Worm (Caenorhabditis elegans) whole organism, L3 larva: ENCODE results near the gene T10D4.11.
"Not testable (repeated sequence)": the region's sequence is repeated elsewhere in the genome, so short reads cannot be mapped to it uniquely, and the experiment has no call there.

ENCODE experiments used
- R02D3.7 ChIP-seq: fragments of 150-350 bp; optimal IDR thresholded peaks from 2 replicates; lab custom pipeline; 2014; ENCODE audit warnings: missing biosample characterization, missing genetic modification characterization
- ZK546.5 ChIP-seq: sonication (generic microtip); optimal IDR thresholded peaks from 2 replicates; lab custom pipeline; 2017; ENCODE audit warnings: missing biosample characterization, missing genetic modification characterization
- ceh-28 ChIP-seq: fragments of 150-350 bp; optimal IDR thresholded peaks from 2 replicates; lab custom pipeline; 2014; ENCODE audit warnings: missing biosample characterization, missing genetic modification reagents, missing genetic modification characterization
- ceh-9 ChIP-seq: sonication (generic microtip); optimal IDR thresholded peaks from 2 replicates; lab custom pipeline; 2018; ENCODE audit warnings: missing biosample characterization, missing genetic modification characterization
- daf-12 ChIP-seq: fragments of 150-350 bp; optimal IDR thresholded peaks from 2 replicates; lab custom pipeline; 2014; ENCODE audit warnings: missing biosample characterization, missing genetic modification reagents, missing genetic modification characterization
- egl-5 ChIP-seq: fragments of 150-350 bp; optimal IDR thresholded peaks from 2 replicates; lab custom pipeline; 2017; ENCODE audit warnings: missing biosample characterization, missing genetic modification reagents, missing genetic modification characterization, inconsistent platforms
- elt-1 ChIP-seq: fragments of 150-350 bp; optimal IDR thresholded peaks from 2 replicates; lab custom pipeline; 2014; ENCODE audit warnings: missing biosample characterization, missing genetic modification characterization
- elt-2 ChIP-seq: sonication (generic microtip); optimal IDR thresholded peaks from 2 replicates; lab custom pipeline; 2016; ENCODE audit warnings: missing genetic modification reagents, mild to moderate bottlenecking, missing genetic modification characterization, missing compliant biosample characterization
- eor-1 ChIP-seq, 2 experiments: fragments of 150-350 bp; optimal IDR thresholded peaks; 2 replicates each; lab custom pipeline; 2014 to 2018; ENCODE audit warnings: missing biosample characterization in 2 of 2, missing genetic modification characterization in 2 of 2
- fkh-10 ChIP-seq: sonication (generic microtip); optimal IDR thresholded peaks from 2 replicates; lab custom pipeline; 2017; ENCODE audit warnings: missing biosample characterization, missing genetic modification reagents, missing genetic modification characterization
- fkh-2 ChIP-seq: fragments of 150-350 bp; optimal IDR thresholded peaks from 2 replicates; lab custom pipeline; 2014; ENCODE audit warnings: missing biosample characterization, missing genetic modification reagents, missing genetic modification characterization
- hmg-11 ChIP-seq: sonication (generic microtip); optimal IDR thresholded peaks from 2 replicates; lab custom pipeline; 2016; ENCODE audit warnings: missing genetic modification characterization, missing compliant biosample characterization
- jun-1 ChIP-seq: fragments of 150-350 bp; optimal IDR thresholded peaks from 2 replicates; lab custom pipeline; 2014; ENCODE audit warnings: missing biosample characterization, missing genetic modification reagents, missing genetic modification characterization
- lin-39 ChIP-seq: fragments of 150-350 bp; optimal IDR thresholded peaks from 2 replicates; lab custom pipeline; 2018; ENCODE audit warnings: missing biosample characterization, missing genetic modification reagents, missing genetic modification characterization
- mdl-1 ChIP-seq: fragments of 150-350 bp; optimal IDR thresholded peaks from 2 replicates; lab custom pipeline; 2014; ENCODE audit warnings: missing biosample characterization, missing genetic modification characterization
- mml-1 ChIP-seq: fragments of 150-350 bp; sonication (generic microtip); optimal IDR thresholded peaks from 3 replicates; lab custom pipeline; 2014; ENCODE audit warnings: missing biosample characterization, missing genetic modification characterization
- nhr-11 ChIP-seq: fragments of 150-350 bp; optimal IDR thresholded peaks from 2 replicates; lab custom pipeline; 2014; ENCODE audit warnings: missing biosample characterization, missing genetic modification characterization
- nhr-12 ChIP-seq: fragments of 150-350 bp; optimal IDR thresholded peaks from 2 replicates; lab custom pipeline; 2014; ENCODE audit warnings: missing biosample characterization, missing genetic modification characterization
- nhr-76 ChIP-seq: fragments of 150-350 bp; sonication (generic microtip); optimal IDR thresholded peaks from 5 replicates; lab custom pipeline; 2014; ENCODE audit warnings: missing biosample characterization, missing genetic modification characterization
- nhr-77 ChIP-seq: fragments of 150-350 bp; optimal IDR thresholded peaks from 2 replicates; lab custom pipeline; 2014; ENCODE audit warnings: missing biosample characterization, missing genetic modification characterization
- pha-4 ChIP-seq: fragments of 150-350 bp; optimal IDR thresholded peaks from 2 replicates; lab custom pipeline; 2014; ENCODE audit warnings: missing biosample characterization, missing genetic modification reagents, missing genetic modification characterization
- pqm-1 ChIP-seq: fragments of 150-350 bp; optimal IDR thresholded peaks from 2 replicates; lab custom pipeline; 2017; ENCODE audit warnings: missing biosample characterization, missing genetic modification characterization, inconsistent platforms
- sea-2 ChIP-seq: fragments of 150-350 bp; sonication (generic microtip); optimal IDR thresholded peaks from 4 replicates; lab custom pipeline; 2014; ENCODE audit warnings: missing biosample characterization, missing genetic modification reagents, missing genetic modification characterization
- skn-1 ChIP-seq: fragments of 150-350 bp; optimal IDR thresholded peaks from 2 replicates; lab custom pipeline; 2014; ENCODE audit warnings: missing biosample characterization, missing genetic modification characterization
- snpc-4 ChIP-seq: fragments of 150-350 bp; optimal IDR thresholded peaks from 2 replicates; lab custom pipeline; 2014; ENCODE audit warnings: missing biosample characterization, missing genetic modification characterization
- tbx-2 ChIP-seq: sonication (generic microtip); optimal IDR thresholded peaks from 2 replicates; lab custom pipeline; 2016; ENCODE audit warnings: mild to moderate bottlenecking, missing genetic modification characterization, missing compliant biosample characterization
- unc-62 ChIP-seq: fragments of 150-350 bp; sonication (generic microtip); optimal IDR thresholded peaks from 4 replicates; lab custom pipeline; 2014; ENCODE audit warnings: missing biosample characterization, missing genetic modification reagents, missing genetic modification characterization
- zag-1 ChIP-seq: fragments of 150-350 bp; optimal IDR thresholded peaks from 2 replicates; lab custom pipeline; 2014; ENCODE audit warnings: missing biosample characterization, missing genetic modification characterization

The T10D4.11 gene

DNA sequence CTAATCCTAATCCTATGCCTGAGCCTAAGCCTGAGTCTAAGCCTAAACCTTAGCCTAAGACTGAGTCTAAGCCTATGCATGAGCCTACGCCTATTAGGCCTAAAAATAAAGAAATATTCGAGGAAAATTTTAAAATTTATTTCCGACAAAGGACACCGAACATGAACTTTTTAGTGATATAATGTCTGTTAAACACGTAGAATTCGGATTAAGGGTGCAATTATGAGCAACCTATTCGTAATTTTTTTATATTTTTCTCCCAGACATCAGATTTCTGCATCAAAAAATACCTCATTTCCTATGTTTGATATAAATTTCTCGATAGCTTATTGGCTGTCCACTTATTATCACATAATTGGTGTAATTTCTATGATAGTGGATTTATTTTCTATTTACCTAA, 39.6 kb upstream of the T10D4.11 start, which contains the start of gene Y27F2A.11:
Gene Y27F2A.11 (plus strand): TSS at position 301 of the 400 bp plus-strand sequence.
- not testable (repeated sequence) for TF ChIP-seq elt-2; snpc-4; mdl-1 (tag; lab: Kevin White, UChicago)

DNA sequence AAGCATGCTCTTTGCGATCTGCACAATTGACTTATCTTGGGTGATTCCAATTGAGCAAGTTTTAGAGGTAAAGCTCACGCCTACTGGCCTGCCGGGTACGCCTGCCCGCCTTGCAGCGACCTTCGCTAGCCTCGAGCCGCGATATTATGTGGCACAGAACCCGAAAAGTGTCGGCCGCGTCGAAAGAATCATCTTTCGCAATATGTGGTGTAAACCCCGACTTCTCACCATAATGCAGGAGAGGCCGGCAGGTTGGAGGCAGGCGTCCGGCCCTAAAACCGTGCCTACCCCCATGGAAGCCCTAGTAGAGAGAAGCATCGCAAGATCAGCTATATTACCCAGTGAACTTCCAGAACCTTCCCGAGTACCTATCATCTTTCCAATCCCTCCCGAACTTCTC, 36.4 kb upstream of the T10D4.11 start:
- no peak for TF ChIP-seq eor-1 (tag; optimal IDR thresholded peaks at IDR 0.05; lab: Kevin White, UChicago)

DNA sequence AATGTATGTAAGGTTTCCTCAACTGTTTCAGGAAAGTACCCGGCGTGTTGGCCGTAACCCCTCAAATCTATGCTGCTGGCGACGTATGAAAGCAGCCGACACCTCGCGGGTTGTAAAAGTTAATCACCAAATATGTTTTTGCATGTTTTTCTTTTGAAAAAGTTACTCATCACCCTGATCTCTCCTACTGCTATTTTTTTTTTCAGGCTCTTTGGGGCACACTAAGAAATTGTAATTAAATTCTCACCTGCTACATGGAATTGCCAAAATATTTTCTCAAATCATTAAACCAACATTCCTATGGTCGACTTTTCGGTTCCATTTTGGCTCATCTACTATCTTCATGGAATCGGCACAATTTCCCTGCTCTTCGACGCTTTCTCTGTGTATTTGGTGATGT, 35.4 kb upstream of the T10D4.11 start, which contains the start of gene sri-78:
Gene sri-78 (plus strand): TSS at position 301 of the 400 bp plus-strand sequence.
- TF ChIP-seq zag-1 (tag; lab: Kevin White, UChicago); sea-2; fkh-2 (tag; lab: Kevin White, UChicago): not testable (repeated sequence)

DNA sequence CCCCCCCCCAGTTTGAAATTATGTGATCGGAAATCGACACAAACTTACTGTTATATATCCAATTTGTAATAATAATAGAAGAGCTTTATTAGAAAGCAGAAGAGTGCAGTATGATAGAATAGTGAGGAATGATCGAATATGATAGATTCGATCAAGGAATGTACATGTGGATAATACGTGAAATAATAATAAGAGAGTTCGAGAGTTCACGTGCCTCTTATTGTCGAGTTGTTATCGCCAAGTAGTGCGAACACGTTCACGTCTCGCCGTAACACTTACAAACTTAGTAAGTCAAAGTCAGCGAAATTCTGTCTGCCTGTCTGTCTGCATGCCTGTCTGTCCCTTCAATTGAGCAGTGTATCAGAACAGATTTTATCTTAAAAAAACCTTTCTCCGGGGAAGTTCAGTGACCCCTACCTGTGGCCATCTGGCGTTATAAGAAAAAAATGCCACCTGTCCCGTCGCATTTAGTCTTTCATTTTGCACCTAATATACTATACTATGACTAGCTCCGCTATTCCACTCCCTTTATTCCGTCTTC, 33.9 kb upstream of the T10D4.11 start, which contains the start of the genes Y27F2A.6 and Y27F2A.8:
Gene Y27F2A.6 (minus strand): TSS at position 101 of the 541 bp plus-strand sequence.
Gene Y27F2A.8 (plus strand): TSS at position 491 of the 541 bp plus-strand sequence.
- TF ChIP-seq pha-4 (tag; lab: Kevin White, UChicago); mdl-1 (tag; lab: Kevin White, UChicago); nhr-77: not testable (repeated sequence)

DNA sequence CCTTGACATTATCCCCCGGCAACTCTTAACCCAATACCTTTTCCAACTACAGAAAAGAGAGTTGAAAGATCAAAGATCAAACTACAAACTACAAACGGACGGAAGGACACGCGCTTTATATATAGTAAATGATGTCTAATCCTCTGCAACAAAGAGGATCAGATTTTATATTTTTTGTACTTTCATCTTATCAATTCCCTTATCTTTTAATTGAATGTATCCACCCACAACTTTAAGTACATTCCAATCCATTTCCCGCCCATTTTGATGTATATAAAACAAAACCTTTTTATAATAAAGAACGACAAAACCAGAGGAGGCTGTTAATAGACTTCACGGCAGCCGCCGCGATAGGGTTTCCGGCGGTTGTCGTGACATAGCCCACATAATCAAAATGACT, 28.2 kb upstream of the T10D4.11 start, which contains the start of gene sri-40:
Gene sri-40 (plus strand): TSS at position 301 of the 400 bp plus-strand sequence.
- not testable (repeated sequence) for TF ChIP-seq nhr-11; sea-2; skn-1 (tag; lab: Kevin White, UChicago)

DNA sequence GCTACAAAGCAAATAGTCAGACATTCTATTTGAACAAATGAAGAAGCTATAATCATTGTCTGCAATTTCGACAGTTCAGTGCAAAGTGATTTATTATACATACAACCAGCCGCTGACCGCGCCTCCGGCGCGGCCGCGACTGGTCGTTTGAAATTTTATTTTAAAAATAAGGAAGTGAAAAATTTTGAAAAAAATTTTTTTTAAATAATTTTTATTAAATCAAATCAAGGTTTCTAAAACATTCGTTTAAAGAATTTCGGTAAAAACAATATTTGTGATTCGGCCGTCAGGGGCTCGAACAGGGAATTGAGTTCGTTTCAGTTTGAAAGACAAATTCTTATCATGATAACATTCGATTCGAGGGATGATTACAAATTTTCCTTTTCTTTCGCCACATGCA, 22.8 kb upstream of the T10D4.11 start, which contains the start of gene Y27F2A.10:
Gene Y27F2A.10 (minus strand): TSS at position 101 of the 400 bp plus-strand sequence.
- no peak for TF ChIP-seq ZK546.5 (tag; lab: Kevin White, UChicago)
- no peak for TF ChIP-seq nhr-76
- no peak for TF ChIP-seq ceh-28 (tag; lab: Kevin White, UChicago)
- no peak for TF ChIP-seq elt-2
- TF ChIP-seq nhr-77: no peak
- no peak for TF ChIP-seq ceh-9
- TF ChIP-seq jun-1 (tag; lab: Kevin White, UChicago): no peak
- no peak for TF ChIP-seq tbx-2 (tag; lab: Kevin White, UChicago)
- no peak for TF ChIP-seq unc-62 (GFP tag; lab: Kevin White, UChicago)
- TF ChIP-seq, all 47 proteins: peak for 0

DNA sequence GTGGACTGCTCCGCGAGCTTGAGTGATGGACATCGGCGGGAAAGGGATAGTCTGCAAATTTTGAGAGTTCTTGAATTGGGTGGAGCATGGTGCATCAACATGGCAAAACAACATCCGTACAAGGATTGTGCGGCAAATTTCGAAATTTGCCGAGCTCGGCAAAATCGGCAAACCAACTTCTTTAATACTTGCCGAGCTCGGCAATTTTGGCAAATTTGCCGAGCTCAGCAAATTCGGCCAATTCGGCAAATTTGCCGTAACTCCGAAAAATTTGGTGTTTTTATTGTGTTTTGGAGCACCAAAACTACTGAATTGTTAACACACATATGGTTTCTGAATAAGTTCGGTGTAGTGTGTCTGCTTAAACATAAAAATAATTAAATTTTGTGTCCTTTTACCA, 20.7 kb upstream of the T10D4.11 start, which contains the start of gene fbxc-55:
Gene fbxc-55 (minus strand): TSS at position 101 of the 400 bp plus-strand sequence.
- TF ChIP-seq nhr-11: no peak
- TF ChIP-seq tbx-2 (tag; lab: Kevin White, UChicago): no peak
- TF ChIP-seq lin-39 (tag; lab: Kevin White, UChicago): no peak
- TF ChIP-seq pqm-1 (tag; lab: Kevin White, UChicago): no peak
- no peak for TF ChIP-seq egl-5 (tag; lab: Kevin White, UChicago)
- TF ChIP-seq nhr-12 (tag; lab: Kevin White, UChicago): no peak
- no peak for TF ChIP-seq daf-12
- no peak for TF ChIP-seq skn-1 (tag; lab: Kevin White, UChicago)
- TF ChIP-seq R02D3.7 (tag; lab: Kevin White, UChicago): no peak
- no peak for TF ChIP-seq fkh-10 (GFP tag; lab: Kevin White, UChicago)
- TF ChIP-seq sea-2: no peak
- no peak for TF ChIP-seq elt-1
- no peak for TF ChIP-seq elt-2
- TF ChIP-seq mml-1 (tag; lab: Kevin White, UChicago): no peak
- no peak for TF ChIP-seq pha-4 (tag; lab: Kevin White, UChicago)
- TF ChIP-seq hmg-11: no peak
